Worm (Caenorhabditis elegans): ENCODE results near the gene R12B2.3.

R12B2.3 gene

ce11 chrIII:5834663-5835062 is 29.3 kb downstream of the R12B2.3 start:
- peak; percentile 22 for TF ChIP-seq blmp-1 (tag; optimal IDR thresholded peaks at IDR 0.05)
- no peak for TF ChIP-seq nhr-28 (tag; optimal IDR thresholded peaks at IDR 0.05)

- TF ChIP-seq mef-2 (tag; optimal IDR thresholded peaks at IDR 0.05): no peak
- peak; percentile 18 for TF ChIP-seq vab-15 (tag; optimal IDR thresholded peaks at IDR 0.05)
- peak in 1 of 2 experiments; percentile 9 for TF ChIP-seq mdl-1 (tag; optimal IDR thresholded peaks at IDR 0.05)
- TF ChIP-seq nhr-84 (tag; optimal IDR thresholded peaks at IDR 0.05): no peak
- no peak for TF ChIP-seq fkh-10 (GFP tag; optimal IDR thresholded peaks at IDR 0.05)
- TF ChIP-seq sup-37 (GFP tag; optimal IDR thresholded peaks at IDR 0.05): no peak
- TF ChIP-seq nhr-90 (tag; optimal IDR thresholded peaks at IDR 0.05; ENCODE audit: poor library complexity): peak; percentile 45
- peak; percentile 11 for TF ChIP-seq nhr-47 (tag; optimal IDR thresholded peaks at IDR 0.05)
- no peak for TF ChIP-seq pqm-1 (tag; optimal IDR thresholded peaks at IDR 0.05)
- no peak for TF ChIP-seq efl-1 (optimal IDR thresholded peaks at IDR 0.05)
- peak in 1 of 2 experiments; percentile 67 for TF ChIP-seq efl-1 (GFP tag; optimal IDR thresholded peaks at IDR 0.05 in 1 of 2)
- TF ChIP-seq rnt-1 (tag; optimal IDR thresholded peaks at IDR 0.05): peak; percentile 58
- no peak for TF ChIP-seq ceh-82 (tag; optimal IDR thresholded peaks at IDR 0.05)
- no peak for TF ChIP-seq hpl-2 (GFP tag; optimal IDR thresholded peaks at IDR 0.05)
- TF ChIP-seq lir-3 (tag; optimal IDR thresholded peaks at IDR 0.05; ENCODE audit: poor library complexity): no peak
- peak; percentile 74 for TF ChIP-seq blmp-1 (tag; optimal IDR thresholded peaks at IDR 0.05)
- no peak for TF ChIP-seq ceh-90 (tag; optimal IDR thresholded peaks at IDR 0.05)
- peak in 1 of 2 experiments; percentile 63 for TF ChIP-seq lin-35 (GFP tag; optimal IDR thresholded peaks at IDR 0.05)
- peak; percentile 44 for TF ChIP-seq snu-23 (GFP tag; optimal IDR thresholded peaks at IDR 0.05)
- TF ChIP-seq nhr-20 (tag; optimal IDR thresholded peaks at IDR 0.05): peak; percentile 41
- no peak for TF ChIP-seq skn-1 (tag; optimal IDR thresholded peaks at IDR 0.05)
- TF ChIP-seq nhr-11 (tag; optimal IDR thresholded peaks at IDR 0.05): no peak
- TF ChIP-seq tlp-1 (tag; optimal IDR thresholded peaks at IDR 0.05): no peak
- TF ChIP-seq irx-1 (tag; optimal IDR thresholded peaks at IDR 0.05): no peak
- TF ChIP-seq swsn-7 (tag; optimal IDR thresholded peaks at IDR 0.05): peak; percentile 13
- TF ChIP-seq lin-39 (tag; optimal IDR thresholded peaks at IDR 0.05): no peak
- TF ChIP-seq unc-130 (tag; optimal IDR thresholded peaks at IDR 0.05): peak; percentile 39
- TF ChIP-seq ztf-4 (tag; optimal IDR thresholded peaks at IDR 0.05): no peak
- TF ChIP-seq sptf-1 (tag; optimal IDR thresholded peaks at IDR 0.05): no peak
- no peak for TF ChIP-seq zip-4 (GFP tag; optimal IDR thresholded peaks at IDR 0.05)
- peak; percentile 72 for TF ChIP-seq nhr-85 (tag)
- TF ChIP-seq unc-86 (tag; optimal IDR thresholded peaks at IDR 0.05): no peak
- no peak for TF ChIP-seq egl-27 (tag; optimal IDR thresholded peaks at IDR 0.05)
- no peak for TF ChIP-seq lin-15B (tag; optimal IDR thresholded peaks at IDR 0.05)
- no peak for TF ChIP-seq isw-1 (GFP tag; IDR thresholded peaks at IDR 0.05)
- no peak for TF ChIP-seq C16A3.4 (tag; optimal IDR thresholded peaks at IDR 0.05)
- TF ChIP-seq lin-13 (GFP tag; optimal IDR thresholded peaks at IDR 0.05): no peak
- no peak for TF ChIP-seq dsc-1 (tag; optimal IDR thresholded peaks at IDR 0.05)
- no peak for TF ChIP-seq alr-1 (tag; optimal IDR thresholded peaks at IDR 0.05; ENCODE audit: borderline replicate concordance)
- TF ChIP-seq lin-14 (GFP tag; optimal IDR thresholded peaks at IDR 0.05): peak; percentile 47
- TF ChIP-seq elt-3 (tag; optimal IDR thresholded peaks at IDR 0.05): peak in 5 of 6 experiments; percentile 71 to 99 (median 83)
- TF ChIP-seq hlh-17 (GFP tag; optimal IDR thresholded peaks at IDR 0.05; ENCODE audit: borderline replicate concordance): no peak
- no peak for TF ChIP-seq hlh-4 (tag; optimal IDR thresholded peaks at IDR 0.05)
- TF ChIP-seq nhr-71 (tag; optimal IDR thresholded peaks at IDR 0.05): peak; percentile 31
- TF ChIP-seq sox-4 (tag; optimal IDR thresholded peaks at IDR 0.05): no peak
- TF ChIP-seq efl-3 (GFP tag; optimal IDR thresholded peaks at IDR 0.05): no peak
- no peak for TF ChIP-seq unc-62 (GFP tag; optimal IDR thresholded peaks at IDR 0.05)
- TF ChIP-seq elt-2 (tag; optimal IDR thresholded peaks at IDR 0.05): peak; percentile 67
- TF ChIP-seq ces-1 (GFP tag; optimal IDR thresholded peaks at IDR 0.05): no peak
Measured at ce11 chrIII:5835163-5835871, 29.9 kb downstream of the R12B2.3 start.
